Worm (Caenorhabditis elegans): Measurements from ENCODE around the gene C56G2.9.

DNA sequence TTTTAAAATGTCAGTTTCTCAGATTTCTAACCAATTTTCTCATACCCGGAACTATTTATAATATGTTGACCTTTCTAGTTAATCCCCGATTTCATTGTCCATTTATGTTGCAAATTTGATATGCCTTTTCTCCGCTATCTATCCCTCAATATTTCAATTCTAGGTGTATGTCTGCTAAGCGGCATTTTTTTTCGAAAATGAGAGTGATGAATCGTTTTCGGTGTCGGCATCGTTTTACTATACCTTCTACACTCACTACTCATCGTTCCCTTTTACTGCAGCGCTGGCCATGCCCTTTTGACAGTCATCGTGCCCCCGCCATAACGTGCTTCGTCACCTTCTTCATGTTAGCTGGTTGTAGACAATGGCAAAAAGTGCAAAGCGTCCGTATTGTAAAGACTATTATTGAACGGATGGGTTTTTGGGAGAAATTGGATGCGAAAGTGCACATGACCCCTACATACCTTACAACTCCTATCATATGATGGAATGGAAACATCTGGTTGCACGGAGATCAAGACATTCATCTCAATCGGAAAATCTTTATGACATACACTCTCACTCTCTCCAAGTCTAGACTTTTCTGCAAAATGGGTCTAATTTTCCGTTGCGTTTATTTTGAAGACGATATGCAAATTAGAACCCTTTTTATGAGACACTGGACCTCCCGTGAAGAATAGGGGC is 16.2 kb upstream of the C56G2.9 start:
- TF ChIP-seq dao-5 (tag; optimal IDR thresholded peaks at IDR 0.05) = no peak
- TF ChIP-seq W03F9.2 (tag; optimal IDR thresholded peaks at IDR 0.05) = no peak
- TF ChIP-seq him-1 (tag; optimal IDR thresholded peaks at IDR 0.05) = no peak

Measured in whole organism, L4/young adult.